Worm (Caenorhabditis elegans) whole organism, L4 larva: ENCODE measurements around the gene F14D2.15.

Source experiments
- aly-2 ChIP-seq: sonication (generic microtip); optimal IDR thresholded peaks from 2 replicates; lab custom pipeline; 2018; ENCODE audit warnings: missing biosample characterization, missing genetic modification characterization
- ama-1 ChIP-seq: fragments of 150-350 bp; optimal IDR thresholded peaks from 2 replicates; lab custom pipeline; 2014; ENCODE audit warnings: inconsistent platforms, mixed read lengths
- lsy-2 ChIP-seq, 2 experiments: fragments of 150-350 bp in 1 of 2; sonication (generic microtip) in 1 of 2; optimal IDR thresholded peaks; 2 replicates each; lab custom pipeline; 2014 to 2017; ENCODE audit warnings: missing biosample characterization in 2 of 2, missing genetic modification characterization in 2 of 2
- mdt-29 ChIP-seq: fragments of 200-800 bp; sonication (Bioruptor generic); IDR thresholded peaks from 2 replicates; pipeline ENCODE4 v1.3.6; 2022; ENCODE audit warnings: missing genetic modification reagents, missing genetic modification characterization, missing compliant biosample characterization
- mxl-3 ChIP-seq: fragments of 200-800 bp; sonication (Bioruptor generic); optimal IDR thresholded peaks from 2 replicates; lab custom pipeline; 2018; ENCODE audit warnings: mild to moderate bottlenecking, missing genetic modification characterization, missing compliant biosample characterization
- nhr-10 ChIP-seq: fragments of 150-350 bp; optimal IDR thresholded peaks from 2 replicates; lab custom pipeline; 2014; ENCODE audit warnings: missing biosample characterization, missing genetic modification characterization
- nhr-28 ChIP-seq: fragments of 150-350 bp; optimal IDR thresholded peaks from 2 replicates; lab custom pipeline; 2014; ENCODE audit warnings: missing biosample characterization, missing genetic modification characterization
- nhr-76 ChIP-seq: fragments of 150-350 bp; optimal IDR thresholded peaks from 2 replicates; lab custom pipeline; 2014; ENCODE audit warnings: missing biosample characterization, missing genetic modification characterization
- unc-39 ChIP-seq: sonication (generic microtip); optimal IDR thresholded peaks from 2 replicates; lab custom pipeline; 2017; ENCODE audit warnings: missing biosample characterization, missing genetic modification characterization
- unc-62 ChIP-seq, 3 experiments: fragments of 150-350 bp in 1 of 3; sonication (generic microtip); optimal IDR thresholded peaks in 2 of 3; peaks in 1 of 3; 1 replicate in 1 of 3; 2 replicates in 2 of 3; lab custom pipeline; 2014 to 2017; ENCODE audit warnings: missing biosample characterization in 3 of 3, missing genetic modification characterization in 3 of 3, missing genetic modification reagents in 3 of 3, missing genotype in 1 of 3

- TF ChIP-seq aly-2 (tag; lab: Kevin White, UChicago) (no peak), lsy-2 (tag; optimal IDR thresholded peaks at IDR 0.05; lab: Kevin White, UChicago) (no peak), nhr-10 (tag; lab: Kevin White, UChicago) (no peak), ama-1 (lab: Kevin White, UChicago) (no peak), unc-39 (tag; lab: Kevin White, UChicago) (no peak), nhr-76 (tag; lab: Kevin White, UChicago) (no peak), mxl-3 (GFP tag; lab: Kevin White, UChicago) (no peak), unc-62 (GFP tag; optimal IDR thresholded peaks at IDR 0.05 in 1 of 2; lab: Kevin White, UChicago) (no peak), unc-62 (tag; optimal IDR thresholded peaks at IDR 0.05; lab: Kevin White, UChicago) (no peak), mdt-29 (GFP tag; lab: Robert Waterston, UW) (no peak), nhr-28 (tag; lab: Kevin White, UChicago) (no peak)
Measured at ce11 chrII:3327104-3327503, 16.5 kb downstream of the F14D2.15 start, which contains the start of gene Y46D2A.3.
